Worm (Caenorhabditis elegans) whole organism, late embryonic: Measurements from ENCODE around the gene F19C7.8.

Source experiments
- F13H6.1 ChIP-seq: sonication (generic microtip); optimal IDR thresholded peaks from 2 replicates; lab custom pipeline; 2016; ENCODE audit warnings: missing genetic modification characterization, missing compliant biosample characterization
- K09A11.1 ChIP-seq: sonication (generic microtip); optimal IDR thresholded peaks from 2 replicates; lab custom pipeline; 2017; ENCODE audit warnings: antibody characterized with exemption, mild to moderate bottlenecking, missing genetic modification characterization, missing compliant biosample characterization; ENCODE audit not compliant: insufficient read depth
- T23F11.4 ChIP-seq: fragments of 200-800 bp; sonication (Bioruptor generic); optimal IDR thresholded peaks from 2 replicates; lab custom pipeline; 2018; ENCODE audit warnings: mild to moderate bottlenecking, missing genetic modification characterization, missing compliant biosample characterization
- Y22D7AL.16 ChIP-seq: sonication (generic microtip); optimal IDR thresholded peaks from 2 replicates; lab custom pipeline; 2016; ENCODE audit warnings: missing genetic modification characterization, missing compliant biosample characterization
- ahr-1 ChIP-seq: sonication (generic microtip); optimal IDR thresholded peaks from 2 replicates; lab custom pipeline; 2016; ENCODE audit warnings: missing genetic modification characterization, missing compliant biosample characterization
- ama-1 ChIP-seq: fragments of 150-350 bp; optimal IDR thresholded peaks from 2 replicates; lab custom pipeline; 2014
- ceh-2 ChIP-seq: sonication (generic microtip); optimal IDR thresholded peaks from 2 replicates; lab custom pipeline; 2016; ENCODE audit warnings: missing genotype, missing genetic modification characterization, missing compliant biosample characterization
- ceh-22 ChIP-seq: sonication (generic microtip); optimal IDR thresholded peaks from 2 replicates; lab custom pipeline; 2017; ENCODE audit warnings: missing biosample characterization, missing genetic modification characterization
- ceh-24 ChIP-seq: sonication (generic microtip); optimal IDR thresholded peaks from 2 replicates; lab custom pipeline; 2016; ENCODE audit warnings: mild to moderate bottlenecking, missing genetic modification characterization, missing compliant biosample characterization
- ceh-30 ChIP-seq: fragments of 150-350 bp; optimal IDR thresholded peaks from 2 replicates; lab custom pipeline; 2014; ENCODE audit warnings: missing biosample characterization, missing genetic modification characterization
- ceh-31 ChIP-seq: sonication (generic microtip); optimal IDR thresholded peaks from 2 replicates; lab custom pipeline; 2016; ENCODE audit warnings: missing genetic modification characterization, missing compliant biosample characterization
- ceh-34 ChIP-seq: sonication (generic microtip); optimal IDR thresholded peaks from 2 replicates; lab custom pipeline; 2016; ENCODE audit warnings: mild to moderate bottlenecking, missing genetic modification characterization, missing compliant biosample characterization
- ceh-45 ChIP-seq: fragments of 200-800 bp; sonication (Bioruptor generic); IDR thresholded peaks from 2 replicates; pipeline ENCODE4 v1.3.6; 2022; ENCODE audit warnings: missing genetic modification reagents, missing genetic modification characterization, missing compliant biosample characterization
- ceh-48 ChIP-seq: sonication (generic microtip); optimal IDR thresholded peaks from 2 replicates; lab custom pipeline; 2016; ENCODE audit warnings: missing genetic modification characterization, inconsistent platforms, missing compliant biosample characterization
- ceh-6 ChIP-seq: fragments of 200-800 bp; sonication (Bioruptor generic); optimal IDR thresholded peaks from 2 replicates; lab custom pipeline; 2018; ENCODE audit warnings: mild to moderate bottlenecking, missing genetic modification characterization, missing compliant biosample characterization
- ceh-9 ChIP-seq: sonication (generic microtip); optimal IDR thresholded peaks from 2 replicates; lab custom pipeline; 2016; ENCODE audit warnings: mild to moderate bottlenecking, missing genetic modification characterization, inconsistent platforms, missing compliant biosample characterization
- che-1 ChIP-seq: sonication (generic microtip); optimal IDR thresholded peaks from 2 replicates; lab custom pipeline; 2016; ENCODE audit warnings: mild to moderate bottlenecking, missing genetic modification characterization, missing compliant biosample characterization
- dmd-4 ChIP-seq: sonication (generic microtip); optimal IDR thresholded peaks from 2 replicates; lab custom pipeline; 2016; ENCODE audit warnings: borderline replicate concordance, missing genetic modification characterization, missing compliant biosample characterization
- dve-1 ChIP-seq: sonication (generic microtip); optimal IDR thresholded peaks from 2 replicates; lab custom pipeline; 2017; ENCODE audit warnings: antibody characterized with exemption, mild to moderate bottlenecking, missing genetic modification characterization, missing compliant biosample characterization
- eyg-1 ChIP-seq: sonication (generic microtip); optimal IDR thresholded peaks from 2 replicates; lab custom pipeline; 2016; ENCODE audit warnings: missing genotype, missing genetic modification characterization, missing compliant biosample characterization
- fax-1 ChIP-seq: sonication (generic microtip); optimal IDR thresholded peaks from 2 replicates; lab custom pipeline; 2016; ENCODE audit warnings: missing genotype, missing genetic modification characterization, missing compliant biosample characterization
- fkh-10 ChIP-seq: fragments of 150-350 bp; optimal IDR thresholded peaks from 2 replicates; lab custom pipeline; 2014; ENCODE audit warnings: missing biosample characterization, missing genetic modification reagents, missing genetic modification characterization
- fkh-6 ChIP-seq: sonication (generic microtip); optimal IDR thresholded peaks from 2 replicates; lab custom pipeline; 2016; ENCODE audit warnings: missing genetic modification characterization, missing compliant biosample characterization
- gmeb-2 ChIP-seq: sonication (generic microtip); optimal IDR thresholded peaks from 2 replicates; lab custom pipeline; 2016; ENCODE audit warnings: missing genetic modification characterization, inconsistent platforms, missing compliant biosample characterization
- hlh-13 ChIP-seq: fragments of 200-800 bp; sonication (Bioruptor generic); optimal IDR thresholded peaks from 2 replicates; lab custom pipeline; 2018; ENCODE audit warnings: mild to moderate bottlenecking, missing genetic modification characterization, missing compliant biosample characterization
- hlh-15 ChIP-seq: sonication (generic microtip); optimal IDR thresholded peaks from 2 replicates; lab custom pipeline; 2016; ENCODE audit warnings: missing genetic modification characterization, missing compliant biosample characterization
- hlh-8 ChIP-seq: sonication (generic microtip); optimal IDR thresholded peaks from 2 replicates; lab custom pipeline; 2016; ENCODE audit warnings: missing genotype, missing genetic modification characterization, missing compliant biosample characterization
- nfya-1 ChIP-seq: sonication (generic microtip); optimal IDR thresholded peaks from 2 replicates; lab custom pipeline; 2017; ENCODE audit warnings: missing genetic modification characterization, mild to moderate bottlenecking, missing compliant biosample characterization, antibody characterized with exemption, moderate library complexity
- nhr-11 ChIP-seq: fragments of 150-350 bp; optimal IDR thresholded peaks from 2 replicates; lab custom pipeline; 2014; ENCODE audit warnings: missing biosample characterization, missing genetic modification characterization
- nhr-232 ChIP-seq: sonication (generic microtip); optimal IDR thresholded peaks from 2 replicates; lab custom pipeline; 2016; ENCODE audit warnings: missing genetic modification characterization, missing compliant biosample characterization
- npax-4 ChIP-seq: sonication (generic microtip); optimal IDR thresholded peaks from 2 replicates; lab custom pipeline; 2016; ENCODE audit warnings: missing genetic modification characterization, missing compliant biosample characterization
- odd-2 ChIP-seq: sonication (generic microtip); optimal IDR thresholded peaks from 2 replicates; lab custom pipeline; 2017; ENCODE audit warnings: antibody characterized with exemption, mild to moderate bottlenecking, missing genetic modification characterization, missing compliant biosample characterization
- pag-3 ChIP-seq: sonication (generic microtip); optimal IDR thresholded peaks from 2 replicates; lab custom pipeline; 2016; ENCODE audit warnings: missing compliant biosample characterization, missing genetic modification characterization, borderline replicate concordance
- pat-9 ChIP-seq: fragments of 200-800 bp; sonication (Bioruptor generic); optimal IDR thresholded peaks from 2 replicates; lab custom pipeline; 2018; ENCODE audit warnings: mild to moderate bottlenecking, missing genetic modification characterization, moderate library complexity, missing compliant biosample characterization
- pax-1 ChIP-seq: fragments of 150-350 bp; optimal IDR thresholded peaks from 2 replicates; lab custom pipeline; 2014; ENCODE audit warnings: missing biosample characterization, missing genetic modification characterization
- pha-2 ChIP-seq: sonication (generic microtip); optimal IDR thresholded peaks from 2 replicates; lab custom pipeline; 2017; ENCODE audit warnings: mild to moderate bottlenecking, missing genetic modification characterization, missing compliant biosample characterization
- pha-4 ChIP-seq: fragments of 150-350 bp; optimal IDR thresholded peaks from 2 replicates; lab custom pipeline; 2018; ENCODE audit warnings: missing biosample characterization, missing genetic modification reagents, missing genetic modification characterization
- pqm-1 ChIP-seq: sonication (generic microtip); optimal IDR thresholded peaks from 2 replicates; lab custom pipeline; 2016; ENCODE audit warnings: missing genetic modification characterization, missing compliant biosample characterization
- ref-2 ChIP-seq: sonication (generic microtip); optimal IDR thresholded peaks from 2 replicates; lab custom pipeline; 2016; ENCODE audit warnings: missing genetic modification characterization, missing compliant biosample characterization
- unc-3 ChIP-seq, 2 experiments: fragments of 200-800 bp in 1 of 2; sonication (Bioruptor generic) in 1 of 2; sonication (generic microtip) in 1 of 2; conservative IDR thresholded peaks in 1 of 2; optimal IDR thresholded peaks in 1 of 2; 2 replicates each; pipeline versions ENCODE4 v1.3.6 to Lab custom; 2016 to 2022; ENCODE audit warnings: missing compliant biosample characterization in 2 of 2, missing genetic modification characterization in 2 of 2, missing genetic modification reagents in 1 of 2
- unc-55 ChIP-seq: sonication (generic microtip); optimal IDR thresholded peaks from 2 replicates; lab custom pipeline; 2017; ENCODE audit warnings: missing biosample characterization, missing genetic modification reagents, missing genetic modification characterization

Gene F19C7.8

ce11 chrIV:4643577-4643976, 5.7 kb upstream of the F19C7.8 start:
- no peak for TF ChIP-seq Y22D7AL.16 (tag; lab: Kevin White, UChicago)
- no peak for TF ChIP-seq pha-4 (tag; lab: Kevin White, UChicago)
- no peak for TF ChIP-seq ceh-24
- no peak for TF ChIP-seq ceh-9 (tag; lab: Kevin White, UChicago)
- TF ChIP-seq npax-4 (tag; lab: Kevin White, UChicago) = no peak
- no peak for TF ChIP-seq hlh-8 (tag; lab: Kevin White, UChicago)
- no peak for TF ChIP-seq ceh-48
- TF ChIP-seq ceh-22 = no peak
- TF ChIP-seq pat-9 (tag; lab: Kevin White, UChicago) = no peak
- TF ChIP-seq F13H6.1 (tag; lab: Kevin White, UChicago) = no peak
- no peak for TF ChIP-seq ceh-45 (GFP tag; lab: Robert Waterston, UW)
- no peak for TF ChIP-seq ceh-2 (tag; lab: Kevin White, UChicago)
- no peak for TF ChIP-seq unc-55 (GFP tag; lab: Kevin White, UChicago)
- TF ChIP-seq eyg-1 (tag; lab: Kevin White, UChicago) = no peak
- TF ChIP-seq ahr-1 (tag; lab: Kevin White, UChicago) = no peak

DNA sequence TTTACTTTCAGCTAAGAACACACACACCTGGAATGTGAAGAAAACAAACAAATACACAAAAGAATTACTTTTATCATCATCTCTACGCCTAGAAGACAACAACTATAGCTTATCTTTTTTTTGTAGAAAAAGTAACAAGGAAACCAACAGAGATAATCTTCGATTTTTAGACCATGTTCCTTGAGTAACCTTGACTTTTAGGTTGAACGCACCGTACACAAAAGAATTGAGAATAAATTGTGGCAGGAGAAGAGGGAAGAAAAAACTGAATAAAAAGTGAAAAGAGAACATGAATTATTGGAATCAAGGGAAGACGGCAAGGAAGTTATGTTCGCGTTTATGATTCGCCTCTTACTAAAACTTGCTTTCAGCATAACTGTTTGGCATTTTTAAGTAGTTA, 3.0 kb upstream of the F19C7.8 start:
- TF ChIP-seq unc-3 (GFP tag; conservative IDR thresholded peaks at IDR 0.05; lab: Robert Waterston, UW) (no peak), unc-3 (tag; optimal IDR thresholded peaks at IDR 0.05; lab: Kevin White, UChicago) (no peak), fax-1 (tag; lab: Kevin White, UChicago) (no peak), dmd-4 (no peak), ceh-9 (tag; lab: Kevin White, UChicago) (no peak), pha-2 (no peak), odd-2 (no peak), T23F11.4 (GFP tag; lab: Kevin White, UChicago) (no peak), dve-1 (tag; lab: Kevin White, UChicago) (no peak), ceh-34 (tag; lab: Kevin White, UChicago) (no peak), ceh-45 (GFP tag; lab: Robert Waterston, UW) (no peak), fkh-10 (GFP tag; lab: Kevin White, UChicago) (no peak)

- TF ChIP-seq ceh-30 (tag; lab: Kevin White, UChicago) = no peak
- TF ChIP-seq ceh-9 (tag; lab: Kevin White, UChicago) = no peak
- TF ChIP-seq gmeb-2 = no peak
- no peak for TF ChIP-seq hlh-13 (GFP tag; lab: Kevin White, UChicago)
- TF ChIP-seq ceh-24 = no peak
- TF ChIP-seq hlh-15 (tag; lab: Kevin White, UChicago) = no peak
- TF ChIP-seq che-1 (tag; lab: Kevin White, UChicago) = no peak
- TF ChIP-seq nfya-1 = no peak
- no peak for TF ChIP-seq ceh-31
Observed at ce11 chrIV:4639352-4639751, 1.5 kb upstream of the F19C7.8 start.

DNA sequence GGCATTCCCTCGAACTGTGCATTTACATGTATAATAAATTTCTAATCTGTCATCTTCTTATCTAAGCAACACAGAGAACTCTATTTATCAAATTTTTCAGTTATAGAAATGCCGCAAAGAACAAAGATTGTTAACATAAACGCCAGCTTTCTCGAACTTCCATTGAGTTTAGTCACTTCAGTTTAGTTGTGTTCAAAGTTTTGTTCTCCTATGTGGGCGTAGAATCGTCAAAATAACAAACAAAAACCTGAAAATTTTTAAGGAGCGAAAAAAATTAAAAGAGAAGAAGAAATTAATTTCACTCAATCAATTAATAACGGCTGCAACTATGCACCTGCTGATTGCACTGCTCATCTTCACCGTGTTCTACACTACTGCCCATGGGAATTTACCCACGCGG, 1.9 kb downstream of the F19C7.8 start, which contains the start of gene R105.5:
R105.5 (plus strand) TSS at position 301 of the 400 bp plus-strand sequence.
- TF ChIP-seq fkh-6 (tag; lab: Kevin White, UChicago) = no peak
- TF ChIP-seq pag-3 (tag; lab: Kevin White, UChicago) = no peak
- TF ChIP-seq ceh-6 = no peak
- TF ChIP-seq ama-1 (lab: Kevin White, UChicago) = no peak
- TF ChIP-seq ceh-31 = no peak
- TF ChIP-seq ref-2 (tag; lab: Kevin White, UChicago) = no peak
- TF ChIP-seq ceh-48 = no peak
- TF ChIP-seq pqm-1 (tag; lab: Kevin White, UChicago) = no peak
- TF ChIP-seq nhr-232 (tag; lab: Kevin White, UChicago) = no peak
- no peak for TF ChIP-seq unc-3 (GFP tag; conservative IDR thresholded peaks at IDR 0.05; lab: Robert Waterston, UW)
- no peak for TF ChIP-seq unc-3 (tag; optimal IDR thresholded peaks at IDR 0.05; lab: Kevin White, UChicago)
- TF ChIP-seq T23F11.4 (GFP tag; lab: Kevin White, UChicago) = no peak
- no peak for TF ChIP-seq nhr-11 (tag; lab: Kevin White, UChicago)
- no peak for TF ChIP-seq ahr-1 (tag; lab: Kevin White, UChicago)
- no peak for TF ChIP-seq pha-4 (tag; lab: Kevin White, UChicago)
- no peak for TF ChIP-seq nfya-1
- TF ChIP-seq pax-1 (tag; lab: Kevin White, UChicago) = no peak
- no peak for TF ChIP-seq K09A11.1 (tag; lab: Kevin White, UChicago)
